Worm (Caenorhabditis elegans) whole organism, L2 larva: Measurements from ENCODE around the gene K09B3.1.

Experiments
- F13H6.1 ChIP-seq: sonication (generic microtip); optimal IDR thresholded peaks from 2 replicates; lab custom pipeline; 2016; ENCODE audit warnings: missing genetic modification characterization, missing compliant biosample characterization
- R02D3.7 ChIP-seq: fragments of 150-350 bp; optimal IDR thresholded peaks from 2 replicates; lab custom pipeline; 2014; ENCODE audit warnings: missing biosample characterization, missing genetic modification characterization
- aly-2 ChIP-seq: fragments of 150-350 bp; optimal IDR thresholded peaks from 2 replicates; lab custom pipeline; 2014; ENCODE audit warnings: missing biosample characterization, missing genetic modification characterization
- lin-11 ChIP-seq: fragments of 150-350 bp; sonication (generic microtip); optimal IDR thresholded peaks from 2 replicates; lab custom pipeline; 2014; ENCODE audit warnings: missing biosample characterization, missing genetic modification characterization, inconsistent platforms, mixed read lengths
- ztf-1 ChIP-seq: fragments of 200-800 bp; sonication (Bioruptor generic); conservative IDR thresholded peaks from 2 replicates; pipeline ENCODE4 v1.3.6; 2022; ENCODE audit warnings: missing genetic modification characterization, missing compliant biosample characterization

ce11 chrIV:3821554-3821953 is 27.0 kb downstream of the K09B3.1 start:
- TF ChIP-seq F13H6.1 (tag; lab: Kevin White, UChicago), result no peak
- TF ChIP-seq aly-2 (tag; lab: Kevin White, UChicago), result no peak
- no peak for TF ChIP-seq lin-11 (tag; lab: Kevin White, UChicago)
- TF ChIP-seq R02D3.7 (tag; lab: Kevin White, UChicago), result no peak
- no peak for TF ChIP-seq ztf-1 (GFP tag; lab: Robert Waterston, UW)
